Fruit fly (Drosophila melanogaster) whole organism, embryonic: ENCODE data around the gene bol.

ENCODE experiments used
- BtbVII ChIP-seq: fragments of 200-800 bp; sonication (Bioruptor generic); optimal IDR thresholded peaks from 3 replicates; lab custom pipeline; 2017; ENCODE audit warnings: missing biosample characterization, mild to moderate bottlenecking, missing genetic modification characterization
- C15 ChIP-seq: fragments of 200-800 bp; sonication (Bioruptor generic); IDR thresholded peaks from 3 replicates; pipeline ENCODE4 v1.3.6; 2022; ENCODE audit warnings: missing biosample characterization, missing genetic modification characterization
- CG10209 ChIP-seq: fragments of 200-800 bp; sonication (Bioruptor generic); optimal IDR thresholded peaks from 3 replicates; lab custom pipeline; 2017; ENCODE audit warnings: missing biosample characterization, mild to moderate bottlenecking, missing genetic modification characterization, missing genetic modification reagents
- CG10462 ChIP-seq: fragments of 200-800 bp; sonication (Bioruptor generic); optimal IDR thresholded peaks from 2 replicates; lab custom pipeline; 2016; ENCODE audit warnings: missing biosample characterization, missing genetic modification characterization
- CG10543 ChIP-seq: fragments of 200-800 bp; sonication (Bioruptor generic); optimal IDR thresholded peaks from 3 replicates; lab custom pipeline; 2017; ENCODE audit warnings: missing biosample characterization, mild to moderate bottlenecking, missing genetic modification characterization, moderate library complexity
- CG12071 ChIP-seq: fragments of 200-800 bp; sonication (Bioruptor generic); optimal IDR thresholded peaks from 3 replicates; lab custom pipeline; 2018; ENCODE audit warnings: missing biosample characterization, mild to moderate bottlenecking, missing genetic modification characterization
- CG12155 ChIP-seq: fragments of 200-800 bp; sonication (Bioruptor generic); optimal IDR thresholded peaks from 3 replicates; lab custom pipeline; 2016; ENCODE audit warnings: missing biosample characterization, missing genetic modification characterization
- CG12236 ChIP-seq: fragments of 200-800 bp; sonication (Bioruptor generic); optimal IDR thresholded peaks from 2 replicates; lab custom pipeline; 2016; ENCODE audit warnings: missing biosample characterization, missing genetic modification characterization
- CG1233 ChIP-seq: fragments of 200-800 bp; sonication (Bioruptor generic); optimal IDR thresholded peaks from 4 replicates; lab custom pipeline; 2018; ENCODE audit warnings: missing biosample characterization, mild to moderate bottlenecking, missing genetic modification characterization
- CG14860 ChIP-seq: fragments of 200-800 bp; sonication (Bioruptor generic); IDR thresholded peaks from 3 replicates; pipeline ENCODE4 v1.3.6; 2022; ENCODE audit warnings: missing biosample characterization, missing genetic modification characterization; ENCODE audit not compliant: partially characterized antibody
- CG15514 ChIP-seq: fragments of 200-800 bp; sonication (Bioruptor generic); optimal IDR thresholded peaks from 3 replicates; lab custom pipeline; 2017; ENCODE audit warnings: missing biosample characterization, missing genetic modification characterization, mild to moderate bottlenecking, moderate library complexity, missing genetic modification reagents
- CG16813 ChIP-seq: fragments of 200-800 bp; sonication (Bioruptor generic); IDR thresholded peaks from 3 replicates; pipeline ENCODE4 v1.3.6; 2022; ENCODE audit warnings: missing biosample characterization, missing genetic modification characterization; ENCODE audit not compliant: partially characterized antibody
- CG2875 ChIP-seq: fragments of 200-800 bp; sonication (Bioruptor generic); optimal IDR thresholded peaks from 2 replicates; lab custom pipeline; 2017; ENCODE audit warnings: missing biosample characterization, mild to moderate bottlenecking, missing genetic modification characterization, missing genetic modification reagents
- CG30020 ChIP-seq: fragments of 200-800 bp; optimal IDR thresholded peaks from 2 replicates; lab custom pipeline; 2019; ENCODE audit warnings: missing biosample characterization, mild to moderate bottlenecking, missing genetic modification characterization, moderate library complexity
- CG30403 ChIP-seq: fragments of 200-800 bp; sonication (Bioruptor generic); optimal IDR thresholded peaks from 3 replicates; lab custom pipeline; 2016; ENCODE audit warnings: missing biosample characterization, missing genetic modification characterization
- CG31224 ChIP-seq: fragments of 200-800 bp; sonication (Bioruptor generic); IDR thresholded peaks from 2 replicates; pipeline ENCODE4 v1.3.6; 2022; ENCODE audit warnings: missing biosample characterization, missing genetic modification characterization
- CG42726 ChIP-seq: fragments of 200-800 bp; sonication (Bioruptor generic); IDR thresholded peaks from 2 replicates; pipeline ENCODE4 v1.3.6; 2022; ENCODE audit warnings: missing biosample characterization, missing genetic modification characterization; ENCODE audit not compliant: partially characterized antibody
- CG4404 ChIP-seq: fragments of 200-800 bp; sonication (Bioruptor generic); IDR thresholded peaks from 2 replicates; pipeline ENCODE4 v1.3.6; 2022; ENCODE audit warnings: missing biosample characterization, missing genetic modification characterization
- CG4617 ChIP-seq: fragments of 200-800 bp; sonication (Bioruptor generic); optimal IDR thresholded peaks from 3 replicates; lab custom pipeline; 2016; ENCODE audit warnings: missing biosample characterization, missing genetic modification characterization, borderline replicate concordance
- CG5245 ChIP-seq: fragments of 200-800 bp; sonication (Bioruptor generic); optimal IDR thresholded peaks from 3 replicates; lab custom pipeline; 2016; ENCODE audit warnings: missing biosample characterization, missing genetic modification characterization
- CG6689 ChIP-seq: fragments of 200-800 bp; sonication (Bioruptor generic); IDR thresholded peaks from 2 replicates; pipeline ENCODE4 v1.3.6; 2022; ENCODE audit warnings: missing biosample characterization, missing genetic modification characterization
- CG7357 ChIP-seq: fragments of 200-800 bp; sonication (Bioruptor generic); IDR thresholded peaks from 3 replicates; pipeline ENCODE4 v1.3.6; 2022; ENCODE audit warnings: missing biosample characterization, missing genetic modification characterization
- CG7928 ChIP-seq: fragments of 200-800 bp; sonication (Bioruptor generic); optimal IDR thresholded peaks from 2 replicates; lab custom pipeline; 2017; ENCODE audit warnings: missing biosample characterization, mild to moderate bottlenecking, missing genetic modification characterization
- CG8281 ChIP-seq: fragments of 200-800 bp; sonication (Bioruptor generic); optimal IDR thresholded peaks from 2 replicates; lab custom pipeline; 2018; ENCODE audit warnings: missing biosample characterization, mild to moderate bottlenecking, missing genetic modification characterization, moderate library complexity
- CG8359 ChIP-seq: fragments of 200-800 bp; sonication (Bioruptor generic); optimal IDR thresholded peaks from 2 replicates; lab custom pipeline; 2017; ENCODE audit warnings: missing biosample characterization, mild to moderate bottlenecking, missing genetic modification characterization, borderline replicate concordance
- Dfd ChIP-seq, 2 experiments: fragments of >200 bp; optimal IDR thresholded peaks; 2 replicates each; lab custom pipeline; 2017; ENCODE audit warnings: missing biosample characterization in 2 of 2, missing genetic modification characterization in 2 of 2
- Fer2 ChIP-seq: fragments of 200-800 bp; sonication (Bioruptor generic); optimal IDR thresholded peaks from 2 replicates; lab custom pipeline; 2018; ENCODE audit warnings: missing biosample characterization, mild to moderate bottlenecking, missing genetic modification characterization, moderate library complexity
- HLHmδ ChIP-seq: fragments of 200-800 bp; sonication (Bioruptor generic); optimal IDR thresholded peaks from 2 replicates; lab custom pipeline; 2018; ENCODE audit warnings: missing biosample characterization, mild to moderate bottlenecking, missing genetic modification characterization, moderate library complexity
- HmgD ChIP-seq: fragments of 200-800 bp; sonication (Bioruptor generic); optimal IDR thresholded peaks from 3 replicates; lab custom pipeline; 2016; ENCODE audit warnings: missing biosample characterization, missing genetic modification characterization
- NC2α ChIP-seq: fragments of 200-800 bp; sonication (Bioruptor generic); optimal IDR thresholded peaks from 2 replicates; lab custom pipeline; 2016; ENCODE audit warnings: missing biosample characterization, missing genetic modification characterization
- Nf-YC ChIP-seq: fragments of 200-800 bp; optimal IDR thresholded peaks from 3 replicates; lab custom pipeline; 2019; ENCODE audit warnings: missing biosample characterization, mild to moderate bottlenecking, missing genetic modification characterization, moderate library complexity
- Xrp1 ChIP-seq: fragments of 200-800 bp; sonication (Bioruptor generic); IDR thresholded peaks from 2 replicates; pipeline ENCODE4 v1.3.6; 2022; ENCODE audit warnings: missing biosample characterization, missing genetic modification characterization
- abd-A ChIP-seq: fragments of 200-800 bp; sonication (Bioruptor generic); optimal IDR thresholded peaks from 3 replicates; lab custom pipeline; 2019; ENCODE audit warnings: missing biosample characterization, mild to moderate bottlenecking, missing genetic modification characterization, moderate library complexity
- amos ChIP-seq: fragments of 200-800 bp; sonication (Bioruptor generic); IDR thresholded peaks from 2 replicates; pipeline ENCODE4 v1.3.6; 2022; ENCODE audit warnings: missing biosample characterization, missing genetic modification characterization; ENCODE audit not compliant: partially characterized antibody
- ash1 ChIP-seq: fragments of 200-800 bp; sonication (Bioruptor generic); optimal IDR thresholded peaks from 2 replicates; lab custom pipeline; 2018; ENCODE audit warnings: missing biosample characterization, mild to moderate bottlenecking, missing genetic modification characterization
- ato ChIP-seq: fragments of 200-800 bp; sonication (Bioruptor generic); IDR thresholded peaks from 2 replicates; pipeline ENCODE4 v1.3.6; 2022; ENCODE audit warnings: missing biosample characterization, missing genetic modification characterization; ENCODE audit not compliant: partially characterized antibody
- caup ChIP-seq: fragments of 200-800 bp; sonication (Bioruptor generic); optimal IDR thresholded peaks from 3 replicates; lab custom pipeline; 2017; ENCODE audit warnings: missing biosample characterization, mild to moderate bottlenecking, missing genetic modification characterization, moderate library complexity; ENCODE audit not compliant: severe bottlenecking
- cg ChIP-seq: fragments of 200-800 bp; sonication (Bioruptor generic); optimal IDR thresholded peaks from 3 replicates; lab custom pipeline; 2019; ENCODE audit warnings: missing biosample characterization, mild to moderate bottlenecking, missing genetic modification characterization, moderate library complexity
- chinmo ChIP-seq: fragments of 200-800 bp; sonication (Bioruptor generic); IDR thresholded peaks from 4 replicates; pipeline ENCODE4 v1.3.6; 2022; ENCODE audit warnings: missing biosample characterization, missing genetic modification characterization; ENCODE audit not compliant: partially characterized antibody
- chm ChIP-seq: fragments of 200-800 bp; sonication (Bioruptor generic); IDR thresholded peaks from 2 replicates; pipeline ENCODE4 v1.3.6; 2022; ENCODE audit warnings: missing biosample characterization, missing genetic modification characterization
- en ChIP-seq: fragments of 200-800 bp; sonication (Bioruptor generic); optimal IDR thresholded peaks from 2 replicates; lab custom pipeline; 2016; ENCODE audit warnings: missing biosample characterization, missing genetic modification characterization
- fd64A ChIP-seq: fragments of 200-800 bp; sonication (Bioruptor generic); optimal IDR thresholded peaks from 3 replicates; lab custom pipeline; 2018; ENCODE audit warnings: missing biosample characterization, mild to moderate bottlenecking, missing genetic modification characterization
- gce ChIP-seq: fragments of 200-800 bp; sonication (Bioruptor generic); IDR thresholded peaks from 3 replicates; pipeline ENCODE4 v1.3.6; 2022; ENCODE audit warnings: missing biosample characterization, missing genetic modification characterization
- jigr1 ChIP-seq: fragments of 200-800 bp; sonication (Bioruptor generic); IDR thresholded peaks from 3 replicates; pipeline ENCODE4 v1.3.6; 2022; ENCODE audit warnings: missing biosample characterization, missing genetic modification characterization
- nom ChIP-seq: fragments of 200-800 bp; sonication (Bioruptor generic); optimal IDR thresholded peaks from 2 replicates; lab custom pipeline; 2017; ENCODE audit warnings: missing biosample characterization, missing genetic modification characterization, mild to moderate bottlenecking, moderate library complexity, missing genetic modification reagents
- pb ChIP-seq: fragments of 200-800 bp; sonication (Bioruptor generic); optimal IDR thresholded peaks from 3 replicates; lab custom pipeline; 2016; ENCODE audit warnings: missing biosample characterization, missing genetic modification characterization
- pzg ChIP-seq: fragments of 200-800 bp; sonication (Bioruptor generic); optimal IDR thresholded peaks from 3 replicates; lab custom pipeline; 2018; ENCODE audit warnings: missing biosample characterization, mild to moderate bottlenecking, missing genetic modification characterization, moderate library complexity
- sd ChIP-seq: fragments of 200-800 bp; sonication (Bioruptor generic); optimal IDR thresholded peaks from 3 replicates; lab custom pipeline; 2018; ENCODE audit warnings: missing biosample characterization, mild to moderate bottlenecking, missing genetic modification characterization, moderate library complexity
- shn ChIP-seq: fragments of 200-800 bp; sonication (Bioruptor generic); optimal IDR thresholded peaks from 3 replicates; lab custom pipeline; 2016; ENCODE audit warnings: missing biosample characterization, missing genetic modification characterization
- unc-4 ChIP-seq: fragments of 200-800 bp; sonication (Bioruptor generic); IDR thresholded peaks from 2 replicates; pipeline ENCODE4 v1.3.6; 2022; ENCODE audit warnings: missing biosample characterization, missing genetic modification characterization; ENCODE audit not compliant: partially characterized antibody

The bol gene

dm6 chr3L:9124923-9125260 lies 9.3 kb downstream of the bol start (continued):
- TF ChIP-seq caup (GFP tag; lab: Kevin White, UChicago) (no peak), pzg (GFP tag; lab: Kevin White, UChicago) (no peak), en (GFP tag; lab: Kevin White, UChicago) (no peak), CG16813 (GFP tag; lab: Robert Waterston, UW) (no peak), unc-4 (GFP tag; lab: Robert Waterston, UW) (no peak), CG12155 (GFP tag; lab: Kevin White, UChicago) (no peak), CG8359 (GFP tag; lab: Kevin White, UChicago) (peak; percentile 70), Dfd (GFP tag; optimal IDR thresholded peaks at IDR 0.05; lab: Kevin White, UChicago) (no peak), CG10209 (GFP tag; lab: Kevin White, UChicago) (no peak), CG42726 (GFP tag; lab: Robert Waterston, UW) (no peak; the same call in 1 of the 2 replicates), shn (GFP tag; lab: Kevin White, UChicago) (no peak), CG31224 (GFP tag; lab: Robert Waterston, UW) (no peak), chm (GFP tag; lab: Robert Waterston, UW) (0 out of 2 replicates have a peak, but pooled peaks have one; percentile 31), ato (GFP tag; lab: Robert Waterston, UW) (no peak), HLHmδ (GFP tag; lab: Kevin White, UChicago) (no peak), jigr1 (no peak), CG30020 (tag; lab: Kevin White, UChicago) (no peak), sd (no peak), CG8281 (tag; lab: Kevin White, UChicago) (no peak), fd64A (GFP tag; lab: Kevin White, UChicago) (no peak), chinmo (no peak), ash1 (GFP tag; lab: Kevin White, UChicago) (no peak), cg (GFP tag; lab: Kevin White, UChicago) (peak; percentile 48), CG15514 (peak; percentile 8), CG2875 (GFP tag; lab: Kevin White, UChicago) (no peak), CG7357 (GFP tag; lab: Robert Waterston, UW) (no peak), amos (peak; percentile 10; the same call in 1 of the 2 replicates), CG30403 (GFP tag; lab: Kevin White, UChicago) (no peak), HmgD (no peak), CG14860 (0 out of 3 replicates have a peak, but pooled peaks have one; percentile 8), CG10543 (GFP tag; lab: Kevin White, UChicago) (no peak), C15 (GFP tag; lab: Robert Waterston, UW) (no peak), BtbVII (GFP tag; lab: Kevin White, UChicago) (no peak), Nf-YC (tag; lab: Kevin White, UChicago) (no peak), nom (GFP tag; lab: Kevin White, UChicago) (no peak), Fer2 (tag; lab: Kevin White, UChicago) (no peak), CG4617 (GFP tag; lab: Kevin White, UChicago) (no peak), CG1233 (no peak), CG12071 (GFP tag; lab: Kevin White, UChicago) (no peak), CG5245 (GFP tag; lab: Kevin White, UChicago) (no peak), CG10462 (GFP tag; lab: Kevin White, UChicago) (no peak), CG6689 (0 out of 2 replicates have a peak, but pooled peaks have one; percentile 8), abd-A (tag; lab: Kevin White, UChicago) (no peak), gce (GFP tag; lab: Robert Waterston, UW) (no peak), NC2α (GFP tag; lab: Kevin White, UChicago) (no peak), pb (no peak), CG4404 (GFP tag; lab: Robert Waterston, UW) (no peak), CG12236 (GFP tag; lab: Kevin White, UChicago) (no peak), CG7928 (GFP tag; lab: Kevin White, UChicago) (no peak), Xrp1 (GFP tag; lab: Robert Waterston, UW) (no peak)
